Fruit fly (Drosophila melanogaster): ENCODE results near the gene pyd3.

Gene pyd3

dm6 chr3R:7782933-7783686 is 33.2 kb upstream of the pyd3 start, which contains the start of gene CG18747 (continued):
- TF ChIP-seq CG10654 (GFP tag; optimal IDR thresholded peaks at IDR 0.05): no peak
- TF ChIP-seq CG17612 (GFP tag; IDR thresholded peaks at IDR 0.05): no peak
- no peak for TF ChIP-seq CG16779 (GFP tag; IDR thresholded peaks at IDR 0.05)
- TF ChIP-seq CG1792 (GFP tag; optimal IDR thresholded peaks at IDR 0.05): no peak
- TF ChIP-seq CG15514 (GFP tag; optimal IDR thresholded peaks at IDR 0.05): peak; percentile 92
- no peak for TF ChIP-seq Hmx (GFP tag; optimal IDR thresholded peaks at IDR 0.05)
- no peak for TF ChIP-seq CG4820 (GFP tag; optimal IDR thresholded peaks at IDR 0.05)
- no peak for TF ChIP-seq org-1 (GFP tag; optimal IDR thresholded peaks at IDR 0.05)
- no peak; the same call in 1 of the 2 replicates for TF ChIP-seq NFAT (GFP tag; IDR thresholded peaks at IDR 0.05)
- TF ChIP-seq CG1602 (GFP tag; optimal IDR thresholded peaks at IDR 0.05): no peak
- no peak for TF ChIP-seq Dip3 (GFP tag; optimal IDR thresholded peaks at IDR 0.05)
- no peak for TF ChIP-seq ato (GFP tag; IDR thresholded peaks at IDR 0.05; ENCODE audit: partially characterized antibody)
- TF ChIP-seq exex (tag; optimal IDR thresholded peaks at IDR 0.05): peak; percentile 44
- no peak for TF ChIP-seq CG10274 (GFP tag; optimal IDR thresholded peaks at IDR 0.05)
- no peak for TF ChIP-seq CG42726 (GFP tag; IDR thresholded peaks at IDR 0.05; ENCODE audit: partially characterized antibody)
- TF ChIP-seq Ets97D (GFP tag; optimal IDR thresholded peaks at IDR 0.05): no peak
- TF ChIP-seq CG15011 (GFP tag; optimal IDR thresholded peaks at IDR 0.05): no peak
- peak; percentile 39 for TF ChIP-seq CG10543 (GFP tag; optimal IDR thresholded peaks at IDR 0.05)
- peak in 1 of 2 experiments; percentile 58 for TF ChIP-seq Pdp1 (GFP tag; optimal IDR thresholded peaks at IDR 0.05)
- TF ChIP-seq CG11398 (GFP tag; optimal IDR thresholded peaks at IDR 0.05): no peak
- no peak for TF ChIP-seq vvl (GFP tag; IDR thresholded peaks at IDR 0.05)
- TF ChIP-seq sr (GFP tag; IDR thresholded peaks at IDR 0.05): no peak
- TF ChIP-seq Bdp1 (GFP tag; optimal IDR thresholded peaks at IDR 0.05): no peak
- no peak for TF ChIP-seq CG4424 (GFP tag; optimal IDR thresholded peaks at IDR 0.05)
- TF ChIP-seq bowl (GFP tag; IDR thresholded peaks at IDR 0.05): no peak
- TF ChIP-seq CG10366 (GFP tag; IDR thresholded peaks at IDR 0.05): no peak
- no peak for TF ChIP-seq abd-A (tag; optimal IDR thresholded peaks at IDR 0.05)
- no peak for TF ChIP-seq ase (GFP tag; IDR thresholded peaks at IDR 0.05)
- TF ChIP-seq chinmo (GFP tag; IDR thresholded peaks at IDR 0.05; ENCODE audit: partially characterized antibody): 0 out of 4 replicates have a peak, but pooled peaks have one; percentile 25
- TF ChIP-seq mirr (GFP tag; optimal IDR thresholded peaks at IDR 0.05): peak; percentile 22
- TF ChIP-seq CG32532 (GFP tag; IDR thresholded peaks at IDR 0.05): no peak
- no peak for TF ChIP-seq Dll (GFP tag; IDR thresholded peaks at IDR 0.05; ENCODE audit: partially characterized antibody)
- no peak for TF ChIP-seq sna (GFP tag; IDR thresholded peaks at IDR 0.05; ENCODE audit: partially characterized antibody)
- TF ChIP-seq cato (GFP tag; optimal IDR thresholded peaks at IDR 0.05; ENCODE audit: borderline replicate concordance): no peak
- no peak for TF ChIP-seq yki (optimal IDR thresholded peaks at IDR 0.05)
- TF ChIP-seq CG31441 (GFP tag; IDR thresholded peaks at IDR 0.05): no peak
- peak; percentile 75 for TF ChIP-seq CG31365 (tag; optimal IDR thresholded peaks at IDR 0.05)
- no peak for TF ChIP-seq CG8765 (GFP tag; IDR thresholded peaks at IDR 0.05)
- no peak for TF ChIP-seq CG32772 (GFP tag; IDR thresholded peaks at IDR 0.05)
- TF ChIP-seq Blimp-1 (GFP tag; optimal IDR thresholded peaks at IDR 0.05): no peak
- no peak for TF ChIP-seq CG31388 (GFP tag; optimal IDR thresholded peaks at IDR 0.05)
- no peak for TF ChIP-seq pb (GFP tag; optimal IDR thresholded peaks at IDR 0.05)
- TF ChIP-seq Hmr (GFP tag; optimal IDR thresholded peaks at IDR 0.05): no peak
- no peak for TF ChIP-seq h (optimal IDR thresholded peaks at IDR 0.05)
- no peak for TF ChIP-seq Scr (GFP tag; IDR thresholded peaks at IDR 0.05; ENCODE audit: partially characterized antibody)
- no peak for TF ChIP-seq Poxn (GFP tag; IDR thresholded peaks at IDR 0.05)
- TF ChIP-seq pfk (GFP tag; optimal IDR thresholded peaks at IDR 0.05): peak; percentile 63
- TF ChIP-seq NK7.1 (GFP tag; optimal IDR thresholded peaks at IDR 0.05): no peak
- no peak for TF ChIP-seq CG14860 (GFP tag; IDR thresholded peaks at IDR 0.05; ENCODE audit: partially characterized antibody)
- no peak for TF ChIP-seq knrl (GFP tag; IDR thresholded peaks at IDR 0.05; ENCODE audit: partially characterized antibody)

Data from whole organism, embryonic.